Worm (Caenorhabditis elegans): Measurements from ENCODE around the gene sos-1.

Gene sos-1

ce11 chrV:4501974-4502373, 47.1 kb downstream of the sos-1 start (continued):
- TF ChIP-seq dmd-6 (GFP tag; IDR thresholded peaks at IDR 0.05) (no peak; the same call in 1 of the 2 replicates), ZK337.2 (GFP tag; IDR thresholded peaks at IDR 0.05) (no peak), lim-7 (GFP tag; IDR thresholded peaks at IDR 0.05) (no peak), madf-5 (GFP tag; IDR thresholded peaks at IDR 0.05) (no peak), zip-2 (tag; optimal IDR thresholded peaks at IDR 0.05) (no peak), hlh-11 (tag; optimal IDR thresholded peaks at IDR 0.05) (peak; percentile 21), mep-1 (tag; optimal IDR thresholded peaks at IDR 0.05) (no peak), lir-3 (tag; optimal IDR thresholded peaks at IDR 0.05) (no peak), dve-1 (tag; optimal IDR thresholded peaks at IDR 0.05; ENCODE audit: insufficient read depth) (peak; percentile 15), nhr-48 (tag; optimal IDR thresholded peaks at IDR 0.05) (no peak), vab-7 (GFP tag; IDR thresholded peaks at IDR 0.05) (no peak), F44E2.7 (GFP tag; IDR thresholded peaks at IDR 0.05) (no peak), spr-3 (GFP tag; optimal IDR thresholded peaks at IDR 0.05) (no peak), daf-12 (tag; optimal IDR thresholded peaks at IDR 0.05) (no peak), egl-27 (tag; optimal IDR thresholded peaks at IDR 0.05) (no peak), nhr-10 (tag; optimal IDR thresholded peaks at IDR 0.05) (no peak), ceh-62 (tag; optimal IDR thresholded peaks at IDR 0.05) (no peak), fkh-10 (GFP tag; optimal IDR thresholded peaks at IDR 0.05) (no peak), nhr-237 (tag; optimal IDR thresholded peaks at IDR 0.05) (no peak), lsy-2 (tag; optimal IDR thresholded peaks at IDR 0.05) (no peak), nhr-11 (tag; optimal IDR thresholded peaks at IDR 0.05) (no peak)

- TF ChIP-seq mep-1 (tag; optimal IDR thresholded peaks at IDR 0.05) (no peak), F49E8.2 (tag; optimal IDR thresholded peaks at IDR 0.05; ENCODE audit: borderline replicate concordance) (no peak), php-3 (GFP tag; IDR thresholded peaks at IDR 0.05) (no peak), nhr-111 (GFP tag; optimal IDR thresholded peaks at IDR 0.05) (no peak), duxl-1 (tag; optimal IDR thresholded peaks at IDR 0.05; ENCODE audit: poor library complexity) (no peak)
Measured at ce11 chrV:4500709-4501108, 48.4 kb downstream of the sos-1 start.

ce11 chrV:4499156-4499808, 49.8 kb downstream of the sos-1 start:
- TF ChIP-seq nhr-102 (tag; optimal IDR thresholded peaks at IDR 0.05) (no peak), hlh-30 (tag; optimal IDR thresholded peaks at IDR 0.05; ENCODE audit: insufficient read depth) (peak; percentile 65), F37D6.2 (tag; optimal IDR thresholded peaks at IDR 0.05) (no peak), duxl-1 (tag; optimal IDR thresholded peaks at IDR 0.05; ENCODE audit: poor library complexity) (no peak), egl-43 (GFP tag; IDR thresholded peaks at IDR 0.05) (peak; percentile 63; the same call in 1 of the 2 replicates), lin-29 (GFP tag; IDR thresholded peaks at IDR 0.05) (no peak), hif-1 (tag; optimal IDR thresholded peaks at IDR 0.05) (no peak), ceh-32 (tag; optimal IDR thresholded peaks at IDR 0.05; ENCODE audit: poor library complexity) (no peak), nhr-111 (GFP tag; optimal IDR thresholded peaks at IDR 0.05) (no peak), ztf-11 (tag; optimal IDR thresholded peaks at IDR 0.05) (no peak), madf-9 (GFP tag; conservative IDR thresholded peaks at IDR 0.05) (peak; percentile 32; the same call in 1 of the 2 replicates), skn-1 (tag; optimal IDR thresholded peaks at IDR 0.05) (no peak), ceh-44 (GFP tag; IDR thresholded peaks at IDR 0.05) (no peak), nhr-42 (GFP tag; IDR thresholded peaks at IDR 0.05) (no peak), zip-11 (GFP tag; IDR thresholded peaks at IDR 0.05) (no peak), F44E2.7 (GFP tag; IDR thresholded peaks at IDR 0.05) (no peak), dmd-6 (GFP tag; IDR thresholded peaks at IDR 0.05) (no peak; the same call in 1 of the 2 replicates), lin-15B (tag; optimal IDR thresholded peaks at IDR 0.05) (no peak), aly-2 (tag; optimal IDR thresholded peaks at IDR 0.05) (no peak), tra-1 (GFP tag; IDR thresholded peaks at IDR 0.05) (no peak), pha-4 (GFP tag; IDR thresholded peaks at IDR 0.05) (no peak), pha-4 (tag; optimal IDR thresholded peaks at IDR 0.05) (no peak), spr-1 (tag; optimal IDR thresholded peaks at IDR 0.05) (no peak), mdt-29 (GFP tag; IDR thresholded peaks at IDR 0.05) (no peak), lsy-2 (tag; optimal IDR thresholded peaks at IDR 0.05) (peak; percentile 18 to 80), php-3 (GFP tag; IDR thresholded peaks at IDR 0.05) (no peak), daf-16 (GFP tag; optimal IDR thresholded peaks at IDR 0.05) (no peak), daf-16 (tag; optimal IDR thresholded peaks at IDR 0.05) (no peak), F49E8.2 (tag; optimal IDR thresholded peaks at IDR 0.05; ENCODE audit: borderline replicate concordance) (no peak)

Measured in whole organism, L4 larva.